Worm (Caenorhabditis elegans): ENCODE data around the gene snpc-3.4.
A peak's percentile ranks its signal among the peaks of the same experiment; 100 is the strongest.

Gene snpc-3.4

DNA sequence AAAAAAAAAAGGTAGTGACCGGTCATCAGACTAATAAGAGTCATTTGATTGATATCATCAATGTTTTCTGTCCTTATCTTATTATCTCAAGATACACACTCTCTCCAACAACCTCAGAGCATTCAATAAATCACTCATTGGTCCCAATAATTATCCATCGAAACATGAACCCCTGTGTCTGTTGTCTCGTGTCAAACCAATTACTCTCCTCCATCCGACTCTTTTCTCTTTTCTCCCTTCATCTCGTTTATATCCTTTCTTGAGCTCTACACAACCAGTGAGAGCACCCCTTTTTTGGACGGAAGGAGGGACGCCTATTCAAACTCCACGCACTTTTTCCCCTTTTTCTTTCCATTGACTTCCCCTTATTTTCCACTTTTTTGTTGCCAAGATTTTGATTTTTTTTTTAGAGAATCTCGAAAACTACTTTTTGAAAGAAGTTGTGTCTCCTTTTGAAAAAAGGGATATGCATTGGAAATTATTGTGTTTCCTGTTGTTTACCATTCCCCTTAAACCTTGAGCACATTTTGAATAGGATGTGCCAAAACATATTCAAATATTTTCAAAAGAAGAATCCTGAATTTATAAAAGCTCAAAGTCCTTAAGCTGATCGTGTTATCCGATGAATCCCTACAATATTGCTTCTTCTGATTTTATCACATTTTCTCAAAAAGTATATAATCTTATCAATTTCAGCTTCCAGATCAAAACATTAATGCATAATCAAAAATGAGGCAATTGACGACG is 14.2 kb upstream of the snpc-3.4 start, which contains the start of gene pxd-1 (continued):
- TF ChIP-seq hlh-4 (tag; optimal IDR thresholded peaks at IDR 0.05), result no peak
- peak; percentile 4 for TF ChIP-seq skn-1 (tag; optimal IDR thresholded peaks at IDR 0.05)
- no peak for TF ChIP-seq ceh-88 (GFP tag; IDR thresholded peaks at IDR 0.05)
- peak; percentile 13 for TF ChIP-seq nhr-85 (tag)
- no peak for TF ChIP-seq nhr-76 (tag; optimal IDR thresholded peaks at IDR 0.05)
- TF ChIP-seq sup-37 (GFP tag; optimal IDR thresholded peaks at IDR 0.05), result no peak
- TF ChIP-seq lin-39 (tag; optimal IDR thresholded peaks at IDR 0.05), result no peak
- TF ChIP-seq lin-15B (tag; optimal IDR thresholded peaks at IDR 0.05), result no peak
- no peak for TF ChIP-seq nhr-12 (tag; optimal IDR thresholded peaks at IDR 0.05)
- no peak for TF ChIP-seq zip-4 (GFP tag; optimal IDR thresholded peaks at IDR 0.05)
- TF ChIP-seq xbp-1 (tag; optimal IDR thresholded peaks at IDR 0.05), result no peak
- no peak for TF ChIP-seq nhr-237 (tag; optimal IDR thresholded peaks at IDR 0.05)
- peak; percentile 78 for TF ChIP-seq lin-14 (GFP tag; optimal IDR thresholded peaks at IDR 0.05)
- TF ChIP-seq vab-15 (tag; optimal IDR thresholded peaks at IDR 0.05), result peak; percentile 37
- TF ChIP-seq zag-1 (tag; optimal IDR thresholded peaks at IDR 0.05), result no peak
- no peak for TF ChIP-seq grh-1 (GFP tag; IDR thresholded peaks at IDR 0.05)

DNA sequence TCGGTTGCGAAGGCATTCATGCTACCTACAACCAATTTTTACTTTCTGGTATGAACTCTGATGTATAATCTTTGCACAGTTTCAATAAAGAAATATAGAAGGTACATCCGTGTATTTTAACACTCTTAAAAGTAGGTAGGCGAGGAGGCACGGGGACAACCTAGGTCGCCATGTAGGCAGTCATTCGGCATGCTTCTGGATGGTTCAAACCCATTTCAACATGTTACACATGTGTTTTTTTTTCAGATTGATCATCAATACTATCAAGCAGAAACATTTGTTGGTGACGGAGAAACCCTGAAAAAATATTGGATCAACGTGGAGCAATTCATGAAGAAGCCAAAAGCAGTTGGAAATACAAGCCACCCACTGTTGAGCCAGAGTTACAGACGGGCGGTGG is 12.8 kb upstream of the snpc-3.4 start:
- TF ChIP-seq ces-1 (GFP tag; optimal IDR thresholded peaks at IDR 0.05) (no peak), efl-1 (optimal IDR thresholded peaks at IDR 0.05) (no peak), efl-1 (GFP tag; optimal IDR thresholded peaks at IDR 0.05 in 1 of 2) (peak in 1 of 2 experiments; percentile 64), F16B12.6 (tag; optimal IDR thresholded peaks at IDR 0.05) (no peak)

DNA sequence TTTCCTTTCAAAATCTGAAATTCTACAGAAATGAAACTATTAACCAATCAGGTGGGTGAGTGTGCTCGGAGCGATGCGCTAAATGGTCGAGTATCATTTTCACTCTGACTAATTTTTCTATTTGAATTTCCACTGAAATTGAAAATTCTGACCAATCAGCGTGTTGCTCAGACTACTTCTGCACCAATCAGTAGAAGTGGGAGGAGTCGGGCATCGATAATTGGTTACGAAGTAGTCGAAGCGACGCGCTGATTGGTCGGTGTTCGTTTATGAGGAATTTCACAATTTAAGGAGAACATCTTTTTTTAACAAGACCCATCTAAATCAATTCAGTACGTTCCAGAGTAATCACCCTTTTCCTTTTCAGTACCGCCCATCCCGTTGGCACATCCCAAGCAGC is 10.7 kb upstream of the snpc-3.4 start:
- TF ChIP-seq sptf-1 (tag; optimal IDR thresholded peaks at IDR 0.05) (no peak), sox-4 (tag; optimal IDR thresholded peaks at IDR 0.05) (no peak), lin-13 (GFP tag; optimal IDR thresholded peaks at IDR 0.05) (no peak), tlp-1 (tag; optimal IDR thresholded peaks at IDR 0.05) (no peak), C34B4.2 (tag; optimal IDR thresholded peaks at IDR 0.05) (no peak), zip-4 (GFP tag; optimal IDR thresholded peaks at IDR 0.05) (no peak)

DNA sequence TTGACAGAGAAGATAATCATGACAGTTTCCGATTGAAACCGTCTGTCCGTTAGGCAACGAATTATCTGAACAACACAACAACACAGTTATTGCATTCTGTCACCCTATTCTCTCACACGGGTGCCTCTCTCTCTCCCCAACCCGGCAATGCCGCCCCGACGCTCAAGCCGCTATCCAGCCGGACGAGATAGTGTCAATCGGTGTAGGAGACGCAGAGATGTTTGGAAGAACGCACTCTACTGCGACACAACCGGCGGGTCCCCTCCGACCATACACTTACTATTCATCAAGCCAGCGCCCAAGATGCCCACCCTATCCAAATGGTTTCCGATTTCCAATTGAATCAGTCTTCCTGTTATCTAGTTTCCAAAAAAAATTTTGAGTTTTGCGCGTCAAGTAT is 9.7 kb upstream of the snpc-3.4 start:
- TF ChIP-seq swsn-7 (tag; optimal IDR thresholded peaks at IDR 0.05) (peak; percentile 3), ztf-4 (tag; optimal IDR thresholded peaks at IDR 0.05) (no peak), nhr-84 (tag; optimal IDR thresholded peaks at IDR 0.05) (no peak), efl-1 (optimal IDR thresholded peaks at IDR 0.05) (no peak), efl-1 (GFP tag; optimal IDR thresholded peaks at IDR 0.05 in 1 of 2) (peak in 1 of 2 experiments; percentile 41), ces-1 (GFP tag; optimal IDR thresholded peaks at IDR 0.05) (no peak), lin-14 (GFP tag; optimal IDR thresholded peaks at IDR 0.05) (peak; percentile 73), xbp-1 (tag; optimal IDR thresholded peaks at IDR 0.05) (peak; percentile 6), nhr-85 (tag) (peak; percentile 65), mef-2 (tag; optimal IDR thresholded peaks at IDR 0.05) (no peak), lin-35 (GFP tag; optimal IDR thresholded peaks at IDR 0.05) (peak in 1 of 2 experiments; percentile 5), snu-23 (GFP tag; optimal IDR thresholded peaks at IDR 0.05) (peak; percentile 38), nhr-76 (tag; optimal IDR thresholded peaks at IDR 0.05) (no peak), lsy-2 (tag; optimal IDR thresholded peaks at IDR 0.05) (peak in 1 of 2 experiments; percentile 6), elt-3 (tag; optimal IDR thresholded peaks at IDR 0.05) (peak in 1 of 6 experiments; percentile 34), rnt-1 (tag; optimal IDR thresholded peaks at IDR 0.05) (peak; percentile 24), mdl-1 (tag; optimal IDR thresholded peaks at IDR 0.05) (peak in 1 of 2 experiments; percentile 12), nhr-71 (tag; optimal IDR thresholded peaks at IDR 0.05) (peak; percentile 35), nhr-20 (tag; optimal IDR thresholded peaks at IDR 0.05) (peak; percentile 36)
